Worm (Caenorhabditis elegans) whole organism, late embryonic: ENCODE results near the gene let-413.

Source experiments
- ama-1 ChIP-seq: fragments of 150-350 bp; optimal IDR thresholded peaks from 2 replicates; lab custom pipeline; 2014
- dmd-4 ChIP-seq: sonication (generic microtip); optimal IDR thresholded peaks from 2 replicates; lab custom pipeline; 2016; ENCODE audit warnings: borderline replicate concordance, missing genetic modification characterization, missing compliant biosample characterization
- elt-2 ChIP-seq: sonication (generic microtip); optimal IDR thresholded peaks from 2 replicates; lab custom pipeline; 2016; ENCODE audit warnings: missing genetic modification reagents, missing genetic modification characterization, missing compliant biosample characterization
- elt-4 ChIP-seq: sonication (generic microtip); optimal IDR thresholded peaks from 2 replicates; lab custom pipeline; 2016; ENCODE audit warnings: missing genetic modification characterization, missing compliant biosample characterization
- hlh-6 ChIP-seq: sonication (generic microtip); optimal IDR thresholded peaks from 2 replicates; lab custom pipeline; 2016; ENCODE audit warnings: missing genotype, missing genetic modification characterization, missing compliant biosample characterization
- madf-2 ChIP-seq: sonication (generic microtip); optimal IDR thresholded peaks from 2 replicates; lab custom pipeline; 2017; ENCODE audit warnings: missing genetic modification characterization, missing compliant biosample characterization
- mec-3 ChIP-seq: sonication (generic microtip); optimal IDR thresholded peaks from 2 replicates; lab custom pipeline; 2016; ENCODE audit warnings: borderline replicate concordance, missing genetic modification characterization, missing compliant biosample characterization
- sox-2 ChIP-seq: fragments of 200-800 bp; sonication (Bioruptor generic); IDR thresholded peaks from 2 replicates; pipeline ENCODE4 v1.3.6; 2022; ENCODE audit warnings: missing genetic modification reagents, missing genetic modification characterization, missing compliant biosample characterization

DNA sequence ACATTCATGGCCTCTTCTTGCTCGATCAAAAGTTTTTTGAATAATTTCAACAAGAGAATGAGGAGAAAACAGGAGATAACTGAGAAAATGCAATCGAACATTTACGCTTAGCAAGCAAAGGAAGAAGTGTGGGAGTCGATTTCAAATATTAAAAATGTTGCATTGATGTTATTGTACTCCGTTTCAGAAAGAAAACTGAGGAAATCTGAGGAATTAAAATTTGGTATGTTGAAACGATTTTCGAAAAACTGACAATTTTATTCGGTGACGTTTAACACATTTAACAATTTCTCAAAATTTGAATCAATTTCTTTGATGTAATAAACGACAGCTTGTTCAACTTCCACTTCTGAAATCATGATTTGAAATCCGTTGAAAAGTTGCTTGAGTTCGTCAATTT, 23.0 kb downstream of the let-413 start, which contains the start of gene F26D11.13:
- no peak for TF ChIP-seq ama-1
- no peak for TF ChIP-seq mec-3
- no peak for TF ChIP-seq elt-4 (tag; lab: Kevin White, UChicago)
- TF ChIP-seq dmd-4 (tag; lab: Kevin White, UChicago), result no peak
- no peak for TF ChIP-seq madf-2 (tag; lab: Kevin White, UChicago)
- TF ChIP-seq sox-2, result no peak
- TF ChIP-seq hlh-6 (tag; lab: Kevin White, UChicago), result no peak
- TF ChIP-seq elt-2 (tag; lab: Kevin White, UChicago), result no peak
